Worm (Caenorhabditis elegans): Measurements from ENCODE around the gene cht-2.

cht-2 gene

ce11 chrII:8561227-8561626 is 40.5 kb downstream of the cht-2 start, which contains the start of gene iff-2 (continued):
- TF ChIP-seq ceh-45 (GFP tag; IDR thresholded peaks at IDR 0.05) (peak; percentile 62; the same call in 1 of the 2 replicates), hlh-8 (tag; optimal IDR thresholded peaks at IDR 0.05) (peak; percentile 50), hlh-13 (GFP tag; optimal IDR thresholded peaks at IDR 0.05) (no peak), dve-1 (tag; optimal IDR thresholded peaks at IDR 0.05) (peak; percentile 98), sdc-2 (tag; optimal IDR thresholded peaks at IDR 0.05) (peak; percentile 78), sox-4 (tag; optimal IDR thresholded peaks at IDR 0.05) (peak; percentile 50), rnt-1 (tag; optimal IDR thresholded peaks at IDR 0.05) (peak; percentile 95), C08G9.2 (tag; optimal IDR thresholded peaks at IDR 0.05) (peak; percentile 65), tbx-7 (tag; optimal IDR thresholded peaks at IDR 0.05) (peak; percentile 48), lim-6 (tag; optimal IDR thresholded peaks at IDR 0.05) (no peak), madf-2 (tag; optimal IDR thresholded peaks at IDR 0.05) (peak; percentile 70), mec-3 (tag; optimal IDR thresholded peaks at IDR 0.05; ENCODE audit: borderline replicate concordance) (no peak), fax-1 (tag; optimal IDR thresholded peaks at IDR 0.05) (no peak), K02D7.2 (tag; optimal IDR thresholded peaks at IDR 0.05) (peak; percentile 14), nhr-11 (tag; optimal IDR thresholded peaks at IDR 0.05) (peak; percentile 62), pha-2 (tag; optimal IDR thresholded peaks at IDR 0.05) (peak; percentile 46), T23F11.4 (GFP tag; optimal IDR thresholded peaks at IDR 0.05) (peak; percentile 69), ceh-14 (tag; optimal IDR thresholded peaks at IDR 0.05) (peak; percentile 83)

ce11 chrII:8562002-8562401 is 41.3 kb downstream of the cht-2 start, which contains the start of gene F54C9.14:
TSS of gene F54C9.14 (plus strand) at chrII:8562302.
- TF ChIP-seq unc-55 (GFP tag; optimal IDR thresholded peaks at IDR 0.05) (no peak), ttx-3 (tag; optimal IDR thresholded peaks at IDR 0.05) (no peak), gmeb-2 (tag; optimal IDR thresholded peaks at IDR 0.05) (no peak), dmd-4 (tag; optimal IDR thresholded peaks at IDR 0.05; ENCODE audit: borderline replicate concordance) (no peak), tbx-2 (tag; optimal IDR thresholded peaks at IDR 0.05) (no peak), ref-2 (tag; optimal IDR thresholded peaks at IDR 0.05) (no peak), pros-1 (tag; optimal IDR thresholded peaks at IDR 0.05) (no peak), nhr-11 (tag; optimal IDR thresholded peaks at IDR 0.05) (no peak), elt-4 (tag; optimal IDR thresholded peaks at IDR 0.05) (no peak), npax-4 (tag; optimal IDR thresholded peaks at IDR 0.05) (no peak), tbx-7 (tag; optimal IDR thresholded peaks at IDR 0.05) (no peak), hlh-6 (tag; optimal IDR thresholded peaks at IDR 0.05) (no peak)

ce11 chrII:8566039-8566438 is 45.3 kb downstream of the cht-2 start, which contains the start of gene stc-1:
TSS of gene stc-1 (minus strand) at chrII:8566139.
- TF ChIP-seq C38D4.7 (GFP tag; optimal IDR thresholded peaks at IDR 0.05) (no peak), elt-2 (tag; optimal IDR thresholded peaks at IDR 0.05) (peak; percentile 3)

- TF ChIP-seq ztf-16 (tag; optimal IDR thresholded peaks at IDR 0.05) (no peak), pros-1 (tag; optimal IDR thresholded peaks at IDR 0.05) (no peak), dve-1 (tag; optimal IDR thresholded peaks at IDR 0.05) (peak; percentile 1), elt-2 (tag; optimal IDR thresholded peaks at IDR 0.05) (peak; percentile 74), ceh-34 (tag; optimal IDR thresholded peaks at IDR 0.05) (no peak)
These were observed 46.1 kb downstream of the cht-2 start, which contains the start of gene F54C9.3 for ce11 chrII:8566806-8567266. TSS of gene F54C9.3 (minus strand) at chrII:8566856.

ce11 chrII:8568234-8568969 is 47.7 kb downstream of the cht-2 start:
- TF ChIP-seq hlh-6 (tag; optimal IDR thresholded peaks at IDR 0.05) (peak; percentile 60), lim-6 (tag; optimal IDR thresholded peaks at IDR 0.05) (no peak), elt-2 (tag; optimal IDR thresholded peaks at IDR 0.05) (no peak), hlh-13 (GFP tag; optimal IDR thresholded peaks at IDR 0.05) (no peak), ceh-14 (tag; optimal IDR thresholded peaks at IDR 0.05) (no peak), rnt-1 (tag; optimal IDR thresholded peaks at IDR 0.05) (no peak), C38D4.7 (GFP tag; optimal IDR thresholded peaks at IDR 0.05) (no peak)

All from whole organism, late embryonic.